Worm (Caenorhabditis elegans) whole organism, L4 larva: Measurements from ENCODE around the gene C06E2.2.

ENCODE experiments used
- F26F4.8 ChIP-seq: fragments of 200-800 bp; sonication (Bioruptor generic); conservative IDR thresholded peaks from 2 replicates; pipeline ENCODE4 v1.3.6; 2022; ENCODE audit warnings: missing genetic modification characterization, missing compliant biosample characterization
- ZK337.2 ChIP-seq: fragments of 200-800 bp; sonication (Bioruptor generic); IDR thresholded peaks from 2 replicates; pipeline ENCODE4 v1.3.6; 2022; ENCODE audit warnings: missing genetic modification reagents, missing genetic modification characterization, missing compliant biosample characterization
- ZK546.5 ChIP-seq, 2 experiments: sonication (generic microtip); optimal IDR thresholded peaks; 2 replicates each; lab custom pipeline; 2017; ENCODE audit warnings: missing biosample characterization in 2 of 2, missing genetic modification characterization in 2 of 2
- ama-1 ChIP-seq: fragments of 150-350 bp; optimal IDR thresholded peaks from 2 replicates; lab custom pipeline; 2014; ENCODE audit warnings: inconsistent platforms, mixed read lengths
- ceh-62 ChIP-seq: sonication (generic microtip); optimal IDR thresholded peaks from 2 replicates; lab custom pipeline; 2017; ENCODE audit warnings: missing biosample characterization, missing genetic modification characterization
- ceh-82 ChIP-seq: sonication (generic microtip); optimal IDR thresholded peaks from 2 replicates; lab custom pipeline; 2017; ENCODE audit warnings: missing biosample characterization, missing genetic modification characterization
- ces-1 ChIP-seq: fragments of 150-350 bp; sonication (generic microtip); optimal IDR thresholded peaks from 4 replicates; lab custom pipeline; 2014; ENCODE audit warnings: missing biosample characterization, missing genetic modification reagents, missing genetic modification characterization
- dve-1 ChIP-seq: sonication (generic microtip); optimal IDR thresholded peaks from 2 replicates; lab custom pipeline; 2017; ENCODE audit warnings: antibody characterized with exemption, mild to moderate bottlenecking, missing genetic modification characterization, missing compliant biosample characterization; ENCODE audit not compliant: insufficient read depth
- jun-1 ChIP-seq: fragments of 150-350 bp; optimal IDR thresholded peaks from 2 replicates; lab custom pipeline; 2014; ENCODE audit warnings: missing biosample characterization, missing genetic modification reagents, missing genetic modification characterization
- lin-15B ChIP-seq: fragments of 150-350 bp; sonication (generic microtip); optimal IDR thresholded peaks from 3 replicates; lab custom pipeline; 2014; ENCODE audit warnings: missing biosample characterization, missing genetic modification characterization
- lsy-2 ChIP-seq, 2 experiments: fragments of 150-350 bp in 1 of 2; sonication (generic microtip) in 1 of 2; optimal IDR thresholded peaks; 2 replicates each; lab custom pipeline; 2014 to 2017; ENCODE audit warnings: missing biosample characterization in 2 of 2, missing genetic modification characterization in 2 of 2
- nhr-102 ChIP-seq: sonication (generic microtip); optimal IDR thresholded peaks from 2 replicates; lab custom pipeline; 2016; ENCODE audit warnings: mild to moderate bottlenecking, missing genetic modification characterization, moderate library complexity, missing compliant biosample characterization
- saeg-2 ChIP-seq: fragments of 200-800 bp; sonication (Bioruptor generic); IDR thresholded peaks from 2 replicates; pipeline ENCODE4 v1.3.6; 2022; ENCODE audit warnings: missing genetic modification reagents, missing genetic modification characterization, missing compliant biosample characterization
- unc-39 ChIP-seq: sonication (generic microtip); optimal IDR thresholded peaks from 2 replicates; lab custom pipeline; 2017; ENCODE audit warnings: missing biosample characterization, missing genetic modification characterization

- TF ChIP-seq ama-1 (lab: Kevin White, UChicago): no peak
- no peak for TF ChIP-seq unc-39 (tag; lab: Kevin White, UChicago)
- no peak for TF ChIP-seq ZK546.5 (tag; optimal IDR thresholded peaks at IDR 0.05; lab: Kevin White, UChicago)
- no peak for TF ChIP-seq lin-15B (tag; lab: Kevin White, UChicago)
- TF ChIP-seq saeg-2 (GFP tag; lab: Robert Waterston, UW): no peak
- TF ChIP-seq jun-1 (tag; lab: Kevin White, UChicago): no peak
- no peak for TF ChIP-seq ceh-82 (tag; lab: Kevin White, UChicago)
- TF ChIP-seq ces-1 (GFP tag; lab: Kevin White, UChicago): no peak
- TF ChIP-seq nhr-102: no peak
- TF ChIP-seq dve-1: no peak
- TF ChIP-seq ceh-62 (tag; lab: Kevin White, UChicago): no peak
- no peak for TF ChIP-seq ZK337.2 (GFP tag; lab: Robert Waterston, UW)
- no peak for TF ChIP-seq lsy-2 (tag; optimal IDR thresholded peaks at IDR 0.05; lab: Kevin White, UChicago)
- no peak for TF ChIP-seq F26F4.8
Measured at ce11 chrX:8874748-8875147, 4.7 kb upstream of the C06E2.2 start, which contains the start of gene C06E2.1.
